Fruit fly (Drosophila melanogaster): ENCODE measurements around the gene Doc1.

DNA sequence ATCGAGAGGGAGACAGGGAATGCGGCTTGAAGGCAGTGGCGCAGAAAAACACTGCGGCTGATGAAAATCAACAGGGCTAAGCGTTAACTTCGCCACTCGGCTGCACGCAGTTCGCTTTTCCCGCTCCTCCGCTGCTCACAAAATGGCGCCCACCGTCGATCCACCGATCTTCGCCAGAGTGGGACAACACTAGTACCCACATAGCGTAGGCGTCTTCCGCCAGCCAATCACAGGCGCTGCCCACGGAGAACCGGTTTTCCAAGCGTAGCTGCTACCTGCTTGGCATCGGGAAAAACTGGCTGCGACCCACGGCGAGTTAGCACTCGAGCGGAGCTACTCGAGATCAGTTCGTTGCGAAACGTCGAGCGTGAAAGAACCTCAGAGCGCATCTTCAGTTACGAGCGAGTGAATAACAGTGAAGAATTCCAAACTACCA, at the start of gene Doc1:
- TF ChIP-seq D1 (tag; optimal IDR thresholded peaks at IDR 0.05) = no peak
- TF ChIP-seq fd96Ca (GFP tag; IDR thresholded peaks at IDR 0.05) = no peak
- TF ChIP-seq CG32121 (GFP tag; IDR thresholded peaks at IDR 0.05) = no peak
- TF ChIP-seq gl (tag; optimal IDR thresholded peaks at IDR 0.05) = no peak
- no peak for TF ChIP-seq EcR (GFP tag; optimal IDR thresholded peaks at IDR 0.05)
- TF ChIP-seq CG8159 (tag; optimal IDR thresholded peaks at IDR 0.05) = no peak
- TF ChIP-seq CG10348 (GFP tag; IDR thresholded peaks at IDR 0.05) = no peak
- TF ChIP-seq CG12605 (GFP tag; IDR thresholded peaks at IDR 0.05) = no peak
- no peak for TF ChIP-seq CG8301 (tag; optimal IDR thresholded peaks at IDR 0.05)
- no peak for TF ChIP-seq CG34367 (tag; optimal IDR thresholded peaks at IDR 0.05)
- no peak for TF ChIP-seq CG4496 (GFP tag; IDR thresholded peaks at IDR 0.05)
- TF ChIP-seq Pif1A (GFP tag; optimal IDR thresholded peaks at IDR 0.05) = no peak
- TF ChIP-seq CG13204 (GFP tag; optimal IDR thresholded peaks at IDR 0.05) = no peak
- no peak for TF ChIP-seq CG14655 (GFP tag; optimal IDR thresholded peaks at IDR 0.05)

Data from whole organism, pupa.